Fruit fly (Drosophila melanogaster) whole organism, embryonic: Measurements from ENCODE around the gene CG43675.

ENCODE experiments used
- Ada2b ChIP-seq: fragments of 200-800 bp; sonication (Bioruptor generic); IDR thresholded peaks from 2 replicates; pipeline ENCODE4 v1.3.6; 2022; ENCODE audit warnings: missing biosample characterization, missing genetic modification characterization
- Aef1 ChIP-seq: fragments of 200-800 bp; sonication (Bioruptor generic); IDR thresholded peaks from 3 replicates; pipeline ENCODE4 v1.3.6; 2022; ENCODE audit warnings: missing biosample characterization, missing genetic modification characterization
- Blimp-1 ChIP-seq: fragments of 200-800 bp; sonication (Bioruptor generic); optimal IDR thresholded peaks from 3 replicates; lab custom pipeline; 2018; ENCODE audit warnings: missing biosample characterization, missing genetic modification characterization, mild to moderate bottlenecking, moderate library complexity, missing genetic modification reagents
- C15 ChIP-seq: fragments of 200-800 bp; sonication (Bioruptor generic); IDR thresholded peaks from 3 replicates; pipeline ENCODE4 v1.3.6; 2022; ENCODE audit warnings: missing biosample characterization, missing genetic modification characterization
- CG10366 ChIP-seq: fragments of 200-800 bp; sonication (Bioruptor generic); IDR thresholded peaks from 2 replicates; pipeline ENCODE4 v1.3.6; 2022; ENCODE audit warnings: missing biosample characterization, missing genetic modification characterization
- CG10431 ChIP-seq: fragments of 200-800 bp; sonication (Bioruptor generic); optimal IDR thresholded peaks from 3 replicates; lab custom pipeline; 2018; ENCODE audit warnings: missing biosample characterization, mild to moderate bottlenecking, missing genetic modification characterization
- CG10959 ChIP-seq: fragments of 200-800 bp; sonication (Bioruptor generic); IDR thresholded peaks from 2 replicates; pipeline ENCODE4 v1.3.6; 2022; ENCODE audit warnings: missing biosample characterization, missing genetic modification characterization
- CG10979 ChIP-seq: fragments of 200-800 bp; sonication (Bioruptor generic); optimal IDR thresholded peaks from 2 replicates; lab custom pipeline; 2018; ENCODE audit warnings: missing biosample characterization, mild to moderate bottlenecking, missing genetic modification characterization, moderate library complexity
- CG11398 ChIP-seq: fragments of 200-800 bp; sonication (Bioruptor generic); optimal IDR thresholded peaks from 2 replicates; lab custom pipeline; 2016; ENCODE audit warnings: missing biosample characterization, missing genetic modification characterization
- CG12769 ChIP-seq: fragments of 200-800 bp; sonication (Bioruptor generic); optimal IDR thresholded peaks from 2 replicates; lab custom pipeline; 2019; ENCODE audit warnings: missing biosample characterization, mild to moderate bottlenecking, missing genetic modification characterization, moderate library complexity
- CG13424 ChIP-seq: fragments of 200-800 bp; sonication (Bioruptor generic); optimal IDR thresholded peaks from 2 replicates; lab custom pipeline; 2019; ENCODE audit warnings: missing biosample characterization, mild to moderate bottlenecking, missing genetic modification characterization, moderate library complexity
- CG14050 ChIP-seq: fragments of 200-800 bp; sonication (Bioruptor generic); IDR thresholded peaks from 3 replicates; pipeline ENCODE4 v1.3.6; 2022; ENCODE audit warnings: missing biosample characterization, missing genetic modification characterization
- CG15011 ChIP-seq: fragments of 200-800 bp; sonication (Bioruptor generic); optimal IDR thresholded peaks from 3 replicates; lab custom pipeline; 2018; ENCODE audit warnings: missing biosample characterization, mild to moderate bottlenecking, missing genetic modification characterization
- CG17359 ChIP-seq: fragments of 200-800 bp; sonication (Bioruptor generic); optimal IDR thresholded peaks from 3 replicates; lab custom pipeline; 2018; ENCODE audit warnings: missing biosample characterization, mild to moderate bottlenecking, missing genetic modification characterization, moderate library complexity
- CG17568 ChIP-seq: fragments of 200-800 bp; sonication (Bioruptor generic); optimal IDR thresholded peaks from 2 replicates; lab custom pipeline; 2018; ENCODE audit warnings: missing biosample characterization, mild to moderate bottlenecking, missing genetic modification characterization, moderate library complexity
- CG17802 ChIP-seq: fragments of 200-800 bp; sonication (Bioruptor generic); optimal IDR thresholded peaks from 2 replicates; lab custom pipeline; 2018; ENCODE audit warnings: missing biosample characterization, mild to moderate bottlenecking, missing genetic modification characterization, moderate library complexity
- CG34376 ChIP-seq: fragments of 200-800 bp; sonication (Bioruptor generic); optimal IDR thresholded peaks from 2 replicates; lab custom pipeline; 2018; ENCODE audit warnings: missing biosample characterization, mild to moderate bottlenecking, missing genetic modification characterization
- CG3995 ChIP-seq: fragments of 200-800 bp; sonication (Bioruptor generic); optimal IDR thresholded peaks from 3 replicates; lab custom pipeline; 2016; ENCODE audit warnings: missing biosample characterization, missing genetic modification characterization
- CG42726 ChIP-seq: fragments of 200-800 bp; sonication (Bioruptor generic); IDR thresholded peaks from 2 replicates; pipeline ENCODE4 v1.3.6; 2022; ENCODE audit warnings: missing biosample characterization, missing genetic modification characterization; ENCODE audit not compliant: partially characterized antibody
- CG4360 ChIP-seq: fragments of 200-800 bp; sonication (Bioruptor generic); IDR thresholded peaks from 2 replicates; pipeline ENCODE4 v1.3.6; 2022; ENCODE audit warnings: missing biosample characterization, missing genetic modification characterization
- CG6683 ChIP-seq: fragments of 200-800 bp; sonication (Bioruptor generic); optimal IDR thresholded peaks from 2 replicates; lab custom pipeline; 2017; ENCODE audit warnings: missing biosample characterization, mild to moderate bottlenecking, missing genetic modification characterization, missing genetic modification reagents
- CG6813 ChIP-seq: fragments of 200-800 bp; sonication (Bioruptor generic); optimal IDR thresholded peaks from 2 replicates; lab custom pipeline; 2017; ENCODE audit warnings: missing biosample characterization, missing genetic modification characterization, mild to moderate bottlenecking, moderate library complexity, missing genetic modification reagents
- CG7745 ChIP-seq: fragments of 200-800 bp; sonication (Bioruptor generic); optimal IDR thresholded peaks from 2 replicates; lab custom pipeline; 2018; ENCODE audit warnings: missing biosample characterization, mild to moderate bottlenecking, missing genetic modification characterization, moderate library complexity
- Chrac-16 ChIP-seq: fragments of 200-800 bp; sonication (Bioruptor generic); optimal IDR thresholded peaks from 3 replicates; lab custom pipeline; 2016; ENCODE audit warnings: missing biosample characterization, missing genetic modification characterization
- CoRest ChIP-seq: fragments of 200-800 bp; sonication (Bioruptor generic); optimal IDR thresholded peaks from 3 replicates; lab custom pipeline; 2018; ENCODE audit warnings: missing biosample characterization, mild to moderate bottlenecking, missing genetic modification characterization, moderate library complexity
- D19A ChIP-seq: fragments of 200-800 bp; optimal IDR thresholded peaks from 3 replicates; lab custom pipeline; 2019; ENCODE audit warnings: missing biosample characterization, mild to moderate bottlenecking, missing genetic modification characterization, moderate library complexity
- Dad ChIP-seq: fragments of 200-800 bp; sonication (Bioruptor generic); optimal IDR thresholded peaks from 3 replicates; lab custom pipeline; 2016; ENCODE audit warnings: missing biosample characterization, missing genetic modification characterization
- Dbx ChIP-seq: fragments of 200-800 bp; sonication (Bioruptor generic); IDR thresholded peaks from 3 replicates; pipeline ENCODE4 v1.3.6; 2022; ENCODE audit warnings: missing biosample characterization, missing genetic modification characterization
- ERR ChIP-seq: fragments of 200-800 bp; sonication (Bioruptor generic); optimal IDR thresholded peaks from 2 replicates; lab custom pipeline; 2016; ENCODE audit warnings: missing biosample characterization, missing genetic modification characterization
- Eip74EF ChIP-seq, 2 experiments: fragments of 200-800 bp in 1 of 2; fragments of >200 bp in 1 of 2; sonication (Bioruptor generic) in 1 of 2; optimal IDR thresholded peaks; 2 replicates each; lab custom pipeline; 2017 to 2019; ENCODE audit warnings: missing biosample characterization in 2 of 2, missing genetic modification characterization in 2 of 2, mild to moderate bottlenecking in 1 of 2, moderate library complexity in 1 of 2
- Hand ChIP-seq: fragments of 200-800 bp; sonication (Bioruptor generic); optimal IDR thresholded peaks from 2 replicates; lab custom pipeline; 2017; ENCODE audit warnings: mild to moderate bottlenecking, missing biosample characterization, missing genetic modification reagents, missing genetic modification characterization
- Lim3 ChIP-seq: fragments of 200-800 bp; sonication (Bioruptor generic); IDR thresholded peaks from 2 replicates; pipeline ENCODE4 v1.3.6; 2022; ENCODE audit warnings: missing biosample characterization, missing genetic modification characterization
- Mes4 ChIP-seq: fragments of 200-800 bp; sonication (Bioruptor generic); optimal IDR thresholded peaks from 2 replicates; lab custom pipeline; 2016; ENCODE audit warnings: missing biosample characterization, missing genetic modification characterization
- Optix ChIP-seq: fragments of 200-800 bp; sonication (Bioruptor generic); IDR thresholded peaks from 3 replicates; pipeline ENCODE4 v1.3.6; 2022; ENCODE audit warnings: missing biosample characterization, missing genetic modification characterization
- Ptx1 ChIP-seq: fragments of 200-800 bp; sonication (Bioruptor generic); IDR thresholded peaks from 2 replicates; pipeline ENCODE4 v1.3.6; 2022; ENCODE audit warnings: missing biosample characterization, missing genetic modification characterization
- al ChIP-seq: fragments of 200-800 bp; sonication (Bioruptor generic); IDR thresholded peaks from 2 replicates; pipeline ENCODE4 v1.3.6; 2022; ENCODE audit warnings: missing biosample characterization, missing genetic modification characterization
- bcd ChIP-seq: fragments of 200-800 bp; sonication (Bioruptor generic); optimal IDR thresholded peaks from 2 replicates; lab custom pipeline; 2017; ENCODE audit warnings: missing biosample characterization, mild to moderate bottlenecking, missing genetic modification characterization
- bsh ChIP-seq, 2 experiments: fragments of 200-800 bp; sonication (Bioruptor generic); optimal IDR thresholded peaks; 2 replicates each; lab custom pipeline; 2017 to 2018; ENCODE audit warnings: mild to moderate bottlenecking in 2 of 2, missing biosample characterization in 2 of 2, missing genetic modification characterization in 2 of 2, moderate library complexity in 1 of 2
- dm ChIP-seq: fragments of 200-800 bp; sonication (Bioruptor generic); optimal IDR thresholded peaks from 3 replicates; lab custom pipeline; 2016; ENCODE audit warnings: missing biosample characterization, missing genetic modification characterization
- exex ChIP-seq: fragments of 200-800 bp; sonication (Bioruptor generic); optimal IDR thresholded peaks from 4 replicates; lab custom pipeline; 2018; ENCODE audit warnings: missing biosample characterization, mild to moderate bottlenecking, missing genetic modification characterization, moderate library complexity
- fru ChIP-seq: fragments of >200 bp; optimal IDR thresholded peaks from 2 replicates; lab custom pipeline; 2017
- gem ChIP-seq: fragments of 200-800 bp; sonication (Bioruptor generic); optimal IDR thresholded peaks from 2 replicates; lab custom pipeline; 2019; ENCODE audit warnings: missing biosample characterization, mild to moderate bottlenecking, missing genetic modification characterization, moderate library complexity
- jumu ChIP-seq: fragments of 200-800 bp; sonication (Bioruptor generic); optimal IDR thresholded peaks from 3 replicates; lab custom pipeline; 2016; ENCODE audit warnings: missing biosample characterization, missing genetic modification characterization
- lov ChIP-seq, 2 experiments: fragments of 200-800 bp in 1 of 2; fragments of >200 bp in 1 of 2; sonication (Bioruptor generic) in 1 of 2; IDR thresholded peaks in 1 of 2; optimal IDR thresholded peaks in 1 of 2; 2 replicates in 1 of 2; 3 replicates in 1 of 2; pipeline versions ENCODE4 v1.3.6 to Lab custom; 2017 to 2022; ENCODE audit warnings: missing biosample characterization in 1 of 2, missing genetic modification characterization in 1 of 2
- onecut ChIP-seq: fragments of 200-800 bp; sonication (Bioruptor generic); IDR thresholded peaks from 2 replicates; pipeline ENCODE4 v1.3.6; 2022; ENCODE audit warnings: missing biosample characterization, missing genetic modification characterization
- row ChIP-seq: fragments of 200-800 bp; sonication (Bioruptor generic); IDR thresholded peaks from 3 replicates; pipeline ENCODE4 v1.3.6; 2022; ENCODE audit warnings: missing biosample characterization, missing genetic modification characterization
- slbo ChIP-seq: fragments of 200-800 bp; sonication (Bioruptor generic); IDR thresholded peaks from 2 replicates; pipeline ENCODE4 v1.3.6; 2022; ENCODE audit warnings: missing biosample characterization, missing genetic modification characterization
- usp ChIP-seq: fragments of >200 bp; optimal IDR thresholded peaks from 2 replicates; lab custom pipeline; 2017; ENCODE audit warnings: missing biosample characterization, missing genetic modification characterization
- zf30C ChIP-seq: fragments of 200-800 bp; sonication (Bioruptor generic); optimal IDR thresholded peaks from 3 replicates; lab custom pipeline; 2018; ENCODE audit warnings: missing biosample characterization, mild to moderate bottlenecking, missing genetic modification characterization

CG43675 gene

DNA sequence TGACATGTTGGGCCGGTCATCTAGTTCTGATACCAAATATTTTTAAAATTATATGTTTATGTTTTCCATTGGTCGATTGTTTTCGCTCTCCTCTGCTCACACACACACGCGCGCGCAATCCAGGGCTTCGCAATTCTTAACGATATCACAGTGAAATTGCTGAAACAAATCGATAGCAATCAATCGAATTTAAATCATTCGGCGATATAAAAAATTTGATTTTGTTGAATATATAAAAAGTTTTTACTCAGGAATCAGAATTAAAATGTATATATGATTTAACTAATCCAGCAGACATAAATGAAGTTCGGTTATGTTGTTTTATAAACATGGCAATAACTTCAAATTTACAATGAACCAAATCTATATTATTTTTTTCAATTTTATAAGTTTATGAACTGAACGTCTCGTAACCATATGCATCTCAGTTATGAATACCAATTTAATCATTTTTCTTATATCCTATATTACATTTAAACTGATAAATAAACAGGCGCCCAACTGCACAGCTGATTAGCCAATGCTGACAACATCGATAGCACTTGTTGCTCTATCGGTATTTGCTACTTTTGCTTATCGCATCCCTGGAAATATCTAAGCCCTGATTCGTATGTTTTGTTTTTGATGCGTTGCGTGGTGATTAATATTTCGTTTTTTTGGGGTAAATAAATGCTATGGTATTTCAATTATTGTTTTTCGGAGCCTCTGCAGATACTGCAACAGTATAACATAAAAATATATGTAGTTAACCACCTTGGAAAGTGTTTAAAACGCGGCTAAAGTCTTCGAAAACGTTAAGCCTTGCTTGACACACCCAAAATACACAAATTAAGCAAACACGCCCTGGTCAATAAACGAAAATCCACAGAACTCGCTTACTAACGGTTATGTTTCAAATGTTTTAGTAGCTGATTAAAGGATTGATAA is 20.4 kb upstream of the CG43675 start, which contains the start of the genes Aduk and pasi2 (continued):
- no peak for TF ChIP-seq CG6813 (GFP tag; lab: Kevin White, UChicago)
- no peak for TF ChIP-seq CG10979 (tag; lab: Kevin White, UChicago)
- peak; percentile 85 for TF ChIP-seq CG3995 (GFP tag; lab: Kevin White, UChicago)
- no peak for TF ChIP-seq CG12769 (tag; lab: Kevin White, UChicago)
- no peak for TF ChIP-seq fru (lab: Kevin White, UChicago)
- no peak for TF ChIP-seq CG17568 (GFP tag; lab: Kevin White, UChicago)
- no peak for TF ChIP-seq CG10366 (GFP tag; lab: Robert Waterston, UW)
- no peak for TF ChIP-seq Optix (GFP tag; lab: Robert Waterston, UW)
- no peak for TF ChIP-seq CG14050
- no peak for TF ChIP-seq slbo (GFP tag; lab: Robert Waterston, UW)
- TF ChIP-seq exex, result peak; percentile 5
- TF ChIP-seq Eip74EF (GFP tag; optimal IDR thresholded peaks at IDR 0.05; lab: Kevin White, UChicago), result no peak
- no peak for TF ChIP-seq Lim3 (GFP tag; lab: Robert Waterston, UW)
- peak; percentile 3 for TF ChIP-seq bcd
- no peak for TF ChIP-seq Aef1
- no peak for TF ChIP-seq zf30C
- TF ChIP-seq dm (GFP tag; lab: Kevin White, UChicago), result no peak
- TF ChIP-seq CG7745, result no peak
- no peak for TF ChIP-seq jumu (GFP tag; lab: Kevin White, UChicago)
- TF ChIP-seq Dad (GFP tag; lab: Kevin White, UChicago), result no peak
- TF ChIP-seq CG15011 (GFP tag; lab: Kevin White, UChicago), result no peak
- TF ChIP-seq CG4360 (GFP tag; lab: Robert Waterston, UW), result no peak
- no peak for TF ChIP-seq D19A (tag; lab: Kevin White, UChicago)
- no peak for TF ChIP-seq Ada2b
- no peak for TF ChIP-seq al (GFP tag; lab: Robert Waterston, UW)
- TF ChIP-seq Hand (GFP tag; lab: Kevin White, UChicago), result no peak
- no peak for TF ChIP-seq lov (optimal IDR thresholded peaks at IDR 0.05; lab: Kevin White, UChicago)
- TF ChIP-seq lov (GFP tag; IDR thresholded peaks at IDR 0.05; lab: Robert Waterston, UW), result no peak
- TF ChIP-seq CG10431 (GFP tag; lab: Kevin White, UChicago), result no peak
- TF ChIP-seq Chrac-16 (GFP tag; lab: Kevin White, UChicago), result no peak
- TF ChIP-seq CG10959 (GFP tag; lab: Robert Waterston, UW), result no peak
- TF ChIP-seq CG17802 (tag; lab: Kevin White, UChicago), result peak; percentile 41
- no peak for TF ChIP-seq C15 (GFP tag; lab: Robert Waterston, UW)
- TF ChIP-seq ERR, result no peak
- TF ChIP-seq CG34376 (GFP tag; lab: Kevin White, UChicago), result peak; percentile 51
- no peak for TF ChIP-seq CG17359 (tag; lab: Kevin White, UChicago)
- peak; percentile 45 for TF ChIP-seq CoRest (tag; lab: Kevin White, UChicago)
- TF ChIP-seq CG13424 (tag; lab: Kevin White, UChicago), result no peak
- no peak for TF ChIP-seq usp
- no peak for TF ChIP-seq Ptx1 (GFP tag; lab: Robert Waterston, UW)
- peak; percentile 40; the same call in 2 of the 3 replicates for TF ChIP-seq row (GFP tag; lab: Robert Waterston, UW)
- peak; percentile 74 for TF ChIP-seq CG42726 (GFP tag; lab: Robert Waterston, UW)
- 0 out of 3 replicates have a peak, but pooled peaks have one; percentile 39 for TF ChIP-seq Dbx
- TF ChIP-seq gem (tag; lab: Kevin White, UChicago), result no peak
- TF ChIP-seq CG11398 (GFP tag; lab: Kevin White, UChicago), result no peak
- TF ChIP-seq bsh (GFP tag; optimal IDR thresholded peaks at IDR 0.05; lab: Kevin White, UChicago), result no peak
- TF ChIP-seq Blimp-1 (GFP tag; lab: Kevin White, UChicago), result no peak
- TF ChIP-seq onecut (GFP tag; lab: Robert Waterston, UW), result no peak
- TF ChIP-seq Mes4 (GFP tag; lab: Kevin White, UChicago), result peak; percentile 4
- no peak for TF ChIP-seq CG6683
